Worm (Caenorhabditis elegans) whole organism, L1 larva: ENCODE results near the gene C54F6.5.

Experiments
- alr-1 ChIP-seq: fragments of 200-800 bp; sonication (Bioruptor generic); optimal IDR thresholded peaks from 2 replicates; lab custom pipeline; 2018; ENCODE audit warnings: borderline replicate concordance, mild to moderate bottlenecking, missing genetic modification characterization, missing compliant biosample characterization
- aly-2 ChIP-seq: fragments of 150-350 bp; optimal IDR thresholded peaks from 2 replicates; lab custom pipeline; 2014; ENCODE audit warnings: missing biosample characterization, missing genetic modification characterization
- ama-1 ChIP-seq: fragments of 150-350 bp; optimal IDR thresholded peaks from 2 replicates; lab custom pipeline; 2014
- ceh-63 ChIP-seq: fragments of 200-800 bp; sonication (Bioruptor generic); optimal IDR thresholded peaks from 2 replicates; lab custom pipeline; 2018; ENCODE audit warnings: mild to moderate bottlenecking, missing genetic modification characterization, missing compliant biosample characterization
- ceh-8 ChIP-seq: fragments of 200-800 bp; sonication (Bioruptor generic); optimal IDR thresholded peaks from 2 replicates; lab custom pipeline; 2018; ENCODE audit warnings: mild to moderate bottlenecking, missing genetic modification characterization, moderate library complexity, missing compliant biosample characterization
- ceh-82 ChIP-seq, 3 experiments: fragments of 150-350 bp in 1 of 3; sonication (generic microtip) in 2 of 3; optimal IDR thresholded peaks; 2 replicates each; lab custom pipeline; 2014 to 2017; ENCODE audit warnings: missing biosample characterization in 3 of 3, missing genetic modification characterization in 3 of 3
- ceh-90 ChIP-seq: sonication (generic microtip); optimal IDR thresholded peaks from 2 replicates; lab custom pipeline; 2016; ENCODE audit warnings: missing genetic modification characterization, missing compliant biosample characterization
- dsc-1 ChIP-seq: sonication (generic microtip); optimal IDR thresholded peaks from 2 replicates; lab custom pipeline; 2016; ENCODE audit warnings: mild to moderate bottlenecking, missing genetic modification characterization, missing compliant biosample characterization
- efl-1 ChIP-seq, 4 experiments: fragments of 150-350 bp; optimal IDR thresholded peaks in 3 of 4; peaks in 1 of 4; 1 replicate in 1 of 4; 2 replicates in 3 of 4; lab custom pipeline; 2014; ENCODE audit warnings: missing biosample characterization in 2 of 4, missing genetic modification characterization in 2 of 4, missing genetic modification reagents in 2 of 4
- egl-13 ChIP-seq: sonication (generic microtip); optimal IDR thresholded peaks from 2 replicates; lab custom pipeline; 2016; ENCODE audit warnings: missing genotype, missing genetic modification reagents, missing genetic modification characterization, missing compliant biosample characterization
- egl-27 ChIP-seq, 2 experiments: fragments of 150-350 bp in 1 of 2; sonication (generic microtip); optimal IDR thresholded peaks; 3 replicates each; lab custom pipeline; 2017 to 2018; ENCODE audit warnings: missing biosample characterization in 2 of 2, missing genetic modification characterization in 2 of 2, missing genetic modification reagents in 2 of 2
- elt-2 ChIP-seq: sonication (generic microtip); optimal IDR thresholded peaks from 2 replicates; lab custom pipeline; 2016; ENCODE audit warnings: missing genetic modification characterization, mild to moderate bottlenecking, inconsistent platforms, missing compliant biosample characterization, missing genetic modification reagents
- elt-3 ChIP-seq, 6 experiments: fragments of 150-350 bp in 1 of 6; sonication (generic microtip); optimal IDR thresholded peaks; 2 replicates each; lab custom pipeline; 2017 to 2018; ENCODE audit warnings: missing biosample characterization in 6 of 6, missing genetic modification characterization in 6 of 6, inconsistent platforms in 1 of 6
- ets-5 ChIP-seq: fragments of 200-800 bp; sonication (Bioruptor generic); IDR thresholded peaks from 2 replicates; pipeline ENCODE4 v1.3.6; 2022; ENCODE audit warnings: missing genetic modification characterization, missing compliant biosample characterization
- fkh-10 ChIP-seq: sonication (generic microtip); optimal IDR thresholded peaks from 2 replicates; lab custom pipeline; 2017; ENCODE audit warnings: missing biosample characterization, missing genetic modification reagents, missing genetic modification characterization
- fos-1 ChIP-seq: fragments of 150-350 bp; optimal IDR thresholded peaks from 2 replicates; lab custom pipeline; 2014; ENCODE audit warnings: missing biosample characterization, missing genetic modification characterization
- grh-1 ChIP-seq: fragments of 200-800 bp; sonication (Bioruptor generic); IDR thresholded peaks from 2 replicates; pipeline ENCODE4 v1.3.6; 2022; ENCODE audit warnings: missing genetic modification reagents, missing genetic modification characterization, missing compliant biosample characterization
- hlh-17 ChIP-seq: fragments of 200-800 bp; sonication (Bioruptor generic); optimal IDR thresholded peaks from 2 replicates; lab custom pipeline; 2018; ENCODE audit warnings: missing genetic modification characterization, mild to moderate bottlenecking, missing compliant biosample characterization, moderate library complexity, borderline replicate concordance
- hlh-4 ChIP-seq: sonication (generic microtip); optimal IDR thresholded peaks from 2 replicates; lab custom pipeline; 2016; ENCODE audit warnings: mild to moderate bottlenecking, missing genetic modification characterization, missing compliant biosample characterization
- isw-1 ChIP-seq: fragments of 200-800 bp; sonication (Bioruptor generic); IDR thresholded peaks from 2 replicates; pipeline ENCODE4 v1.3.6; 2022; ENCODE audit warnings: missing genetic modification characterization, missing compliant biosample characterization
- jun-1 ChIP-seq: fragments of 150-350 bp; optimal IDR thresholded peaks from 2 replicates; lab custom pipeline; 2014; ENCODE audit warnings: missing biosample characterization, missing genetic modification reagents, missing genetic modification characterization
- lin-39 ChIP-seq: fragments of 150-350 bp; optimal IDR thresholded peaks from 2 replicates; lab custom pipeline; 2014; ENCODE audit warnings: missing biosample characterization, missing genetic modification reagents, missing genetic modification characterization
- lir-3 ChIP-seq: sonication (generic microtip); optimal IDR thresholded peaks from 2 replicates; lab custom pipeline; 2016; ENCODE audit warnings: mild to moderate bottlenecking, missing genetic modification characterization, moderate library complexity, missing compliant biosample characterization; ENCODE audit not compliant: poor library complexity
- mab-9 ChIP-seq: fragments of 200-800 bp; sonication (Bioruptor generic); IDR thresholded peaks from 2 replicates; pipeline ENCODE4 v1.3.6; 2022; ENCODE audit warnings: missing genetic modification reagents, missing genetic modification characterization, missing compliant biosample characterization
- nhr-12 ChIP-seq: sonication (generic microtip); optimal IDR thresholded peaks from 2 replicates; lab custom pipeline; 2017; ENCODE audit warnings: missing biosample characterization, missing genetic modification characterization
- nhr-20 ChIP-seq: sonication (generic microtip); optimal IDR thresholded peaks from 2 replicates; lab custom pipeline; 2016; ENCODE audit warnings: mild to moderate bottlenecking, missing genetic modification characterization, missing compliant biosample characterization
- nhr-47 ChIP-seq: sonication (generic microtip); optimal IDR thresholded peaks from 2 replicates; lab custom pipeline; 2016; ENCODE audit warnings: mild to moderate bottlenecking, missing genetic modification characterization, moderate library complexity, missing compliant biosample characterization
- nhr-71 ChIP-seq: sonication (generic microtip); optimal IDR thresholded peaks from 2 replicates; lab custom pipeline; 2016; ENCODE audit warnings: mild to moderate bottlenecking, missing genetic modification characterization, moderate library complexity, missing compliant biosample characterization
- nhr-76 ChIP-seq: sonication (generic microtip); optimal IDR thresholded peaks from 2 replicates; lab custom pipeline; 2017; ENCODE audit warnings: missing biosample characterization, missing genetic modification characterization
- nhr-77 ChIP-seq: fragments of 150-350 bp; optimal IDR thresholded peaks from 2 replicates; lab custom pipeline; 2014; ENCODE audit warnings: missing biosample characterization, missing genetic modification characterization
- nhr-85 ChIP-seq: sonication (generic microtip); peaks from one replicate; lab custom pipeline; 2016; ENCODE audit warnings: missing genetic modification characterization, inconsistent platforms, missing compliant biosample characterization
- rnt-1 ChIP-seq: sonication (generic microtip); optimal IDR thresholded peaks from 2 replicates; lab custom pipeline; 2016; ENCODE audit warnings: mild to moderate bottlenecking, missing genetic modification characterization, moderate library complexity, missing compliant biosample characterization
- skn-1 ChIP-seq: fragments of 150-350 bp; optimal IDR thresholded peaks from 2 replicates; lab custom pipeline; 2014; ENCODE audit warnings: missing biosample characterization, missing genetic modification characterization
- sox-4 ChIP-seq: sonication (generic microtip); optimal IDR thresholded peaks from 2 replicates; lab custom pipeline; 2016; ENCODE audit warnings: missing genetic modification characterization, missing compliant biosample characterization
- sptf-1 ChIP-seq: fragments of 150-350 bp; optimal IDR thresholded peaks from 2 replicates; lab custom pipeline; 2014; ENCODE audit warnings: missing biosample characterization, missing genetic modification characterization
- tbx-2 ChIP-seq: sonication (generic microtip); optimal IDR thresholded peaks from 2 replicates; lab custom pipeline; 2016; ENCODE audit warnings: missing genetic modification characterization, missing compliant biosample characterization
- unc-130 ChIP-seq: fragments of 150-350 bp; optimal IDR thresholded peaks from 2 replicates; lab custom pipeline; 2017; ENCODE audit warnings: missing biosample characterization, missing genetic modification characterization, inconsistent platforms
- unc-30 ChIP-seq: sonication (generic microtip); optimal IDR thresholded peaks from 2 replicates; lab custom pipeline; 2017; ENCODE audit warnings: missing biosample characterization, missing genetic modification characterization
- xbp-1 ChIP-seq: sonication (generic microtip); optimal IDR thresholded peaks from 2 replicates; lab custom pipeline; 2016; ENCODE audit warnings: missing genetic modification characterization, missing compliant biosample characterization
- ztf-11 ChIP-seq, 2 experiments: sonication (generic microtip); optimal IDR thresholded peaks; 2 replicates each; lab custom pipeline; 2016 to 2017; ENCODE audit warnings: missing genetic modification characterization in 2 of 2, missing biosample characterization in 1 of 2, missing compliant biosample characterization in 1 of 2
- ztf-4 ChIP-seq: fragments of 150-350 bp; optimal IDR thresholded peaks from 2 replicates; lab custom pipeline; 2014; ENCODE audit warnings: missing biosample characterization, missing genetic modification characterization

C54F6.5 gene

DNA sequence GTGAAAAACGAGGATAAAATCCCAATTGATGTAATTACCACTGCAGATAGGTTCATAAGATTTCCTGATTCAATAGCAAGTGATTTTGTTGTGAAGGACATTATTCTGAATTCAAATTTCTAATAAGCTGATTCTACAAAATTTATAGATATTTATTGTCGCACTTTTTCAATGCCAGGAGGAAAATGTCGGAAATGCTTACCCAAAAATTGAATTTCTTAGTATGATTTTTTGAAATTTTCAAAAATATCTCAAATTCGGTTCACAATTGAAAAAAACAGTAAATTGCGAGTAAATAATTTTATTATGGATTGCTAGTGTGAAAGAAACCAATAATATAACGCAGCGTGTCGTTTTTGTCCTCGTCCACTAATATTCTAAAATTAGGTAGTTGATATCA lies 36.0 kb upstream of the C54F6.5 start, which contains the start of gene srbc-10:
Gene srbc-10 (minus strand): TSS at position 101 of the 400 bp plus-strand sequence.
- no peak for TF ChIP-seq isw-1 (GFP tag; lab: Robert Waterston, UW)
- TF ChIP-seq efl-1 (optimal IDR thresholded peaks at IDR 0.05; lab: Kevin White, UChicago): no peak
- TF ChIP-seq efl-1 (GFP tag; optimal IDR thresholded peaks at IDR 0.05 in 1 of 2; lab: Kevin White, UChicago): peak in 1 of 2 experiments; percentile 55

DNA sequence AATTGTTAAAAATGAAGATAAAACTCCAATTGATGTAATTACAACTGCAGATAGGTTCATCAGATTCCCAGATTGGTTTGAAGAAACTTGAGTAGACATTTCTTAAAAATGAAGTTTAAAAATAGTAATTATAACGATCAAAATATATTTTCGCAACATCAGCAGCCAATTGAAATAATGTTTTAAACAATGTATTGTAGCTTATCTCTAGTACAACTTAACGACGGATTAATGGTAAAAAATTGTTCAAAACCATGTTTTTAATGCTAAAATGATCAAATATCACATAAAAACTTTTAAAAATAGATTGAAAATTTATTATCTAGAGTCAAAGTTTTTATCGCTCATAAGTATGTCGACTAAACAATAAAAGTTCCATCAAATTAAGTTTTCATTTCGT lies 33.7 kb upstream of the C54F6.5 start, which contains the start of gene srbc-11:
Gene srbc-11 (minus strand): TSS at position 101 of the 400 bp plus-strand sequence.
- TF ChIP-seq nhr-85 (tag; lab: Kevin White, UChicago): no peak
- TF ChIP-seq ets-5 (GFP tag; lab: Robert Waterston, UW): no peak
- no peak for TF ChIP-seq unc-130 (tag; lab: Kevin White, UChicago)

DNA sequence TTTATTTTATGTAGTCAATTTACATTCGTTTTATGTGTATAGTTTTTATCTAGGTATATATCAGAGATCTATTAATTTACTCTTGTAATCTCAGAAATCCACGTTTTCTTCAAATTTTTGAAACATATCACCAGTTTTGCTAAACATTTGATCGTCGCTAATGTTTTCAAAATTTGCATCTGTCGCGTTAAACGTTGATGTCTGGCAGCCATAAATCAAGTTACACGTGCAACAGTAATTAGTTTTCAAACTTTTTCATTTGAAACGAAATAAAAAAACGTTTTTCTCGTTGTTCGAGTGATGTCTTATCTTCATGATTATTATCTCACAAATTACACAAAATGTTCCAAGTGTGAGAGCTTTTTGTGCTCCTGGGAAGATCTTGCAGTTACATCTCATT lies 31.5 kb upstream of the C54F6.5 start, which contains the start of gene srh-79:
Gene srh-79 (plus strand): TSS at position 301 of the 400 bp plus-strand sequence.
- TF ChIP-seq ceh-90 (tag; lab: Kevin White, UChicago) (no peak), nhr-76 (tag; lab: Kevin White, UChicago) (no peak), sptf-1 (tag; lab: Kevin White, UChicago) (no peak), grh-1 (GFP tag; lab: Robert Waterston, UW) (no peak), ztf-4 (tag; lab: Kevin White, UChicago) (no peak), aly-2 (tag; lab: Kevin White, UChicago) (no peak)

DNA sequence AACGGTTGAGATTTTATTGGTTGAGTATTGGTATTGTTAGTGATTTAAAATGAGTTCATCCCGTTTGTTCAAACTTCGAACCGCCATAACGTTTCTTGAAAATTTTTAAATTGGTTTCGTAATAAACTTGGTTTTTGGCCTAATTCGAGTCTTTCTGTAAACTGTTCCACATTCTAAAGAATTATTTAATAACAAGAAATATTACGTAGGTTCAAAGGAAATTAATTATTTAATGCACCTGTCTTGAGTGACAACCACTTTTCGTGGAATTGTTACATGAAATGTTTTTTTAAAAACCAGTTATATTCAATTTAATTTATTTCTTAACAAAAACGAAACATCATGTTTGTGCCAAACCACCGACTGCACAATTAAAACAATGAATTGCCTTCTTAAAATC lies 27.7 kb upstream of the C54F6.5 start:
- TF ChIP-seq rnt-1 (tag; lab: Kevin White, UChicago) (no peak), nhr-71 (peak; percentile 40), tbx-2 (tag; lab: Kevin White, UChicago) (no peak), sox-4 (tag; lab: Kevin White, UChicago) (no peak), nhr-47 (tag; lab: Kevin White, UChicago) (peak; percentile 25), skn-1 (tag; lab: Kevin White, UChicago) (no peak), ceh-8 (GFP tag; lab: Kevin White, UChicago) (no peak), lir-3 (tag; lab: Kevin White, UChicago) (no peak), ceh-82 (tag; optimal IDR thresholded peaks at IDR 0.05; lab: Kevin White, UChicago) (no peak), fkh-10 (GFP tag; lab: Kevin White, UChicago) (no peak), unc-130 (tag; lab: Kevin White, UChicago) (no peak), hlh-4 (tag; lab: Kevin White, UChicago) (peak; percentile 96)

DNA sequence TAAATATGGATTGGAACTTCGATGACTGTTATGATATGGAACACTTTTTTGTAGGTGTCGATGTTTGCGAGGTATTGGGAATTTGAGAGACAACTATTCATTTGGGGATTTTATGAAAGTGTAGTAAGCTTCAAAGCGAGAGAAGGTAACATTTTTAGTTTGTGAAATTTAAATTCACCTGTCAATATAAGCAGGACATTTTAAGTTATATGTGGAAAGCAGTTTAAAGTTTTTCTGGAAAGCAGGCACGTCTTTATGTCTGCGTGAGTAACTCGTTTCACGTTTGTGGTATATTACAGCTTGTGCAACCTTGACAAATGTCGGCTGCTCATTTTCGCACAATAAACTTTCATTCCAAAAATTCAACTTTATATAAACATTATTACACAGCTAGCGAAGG lies 24.6 kb upstream of the C54F6.5 start, which contains the start of gene srh-229:
Gene srh-229 (minus strand): TSS at position 101 of the 400 bp plus-strand sequence.
- TF ChIP-seq ama-1 (lab: Kevin White, UChicago): no peak
- TF ChIP-seq nhr-76 (tag; lab: Kevin White, UChicago): no peak
- TF ChIP-seq ztf-4 (tag; lab: Kevin White, UChicago): no peak
- TF ChIP-seq egl-27 (tag; optimal IDR thresholded peaks at IDR 0.05; lab: Kevin White, UChicago): no peak
- TF ChIP-seq elt-2 (tag; lab: Kevin White, UChicago): no peak

DNA sequence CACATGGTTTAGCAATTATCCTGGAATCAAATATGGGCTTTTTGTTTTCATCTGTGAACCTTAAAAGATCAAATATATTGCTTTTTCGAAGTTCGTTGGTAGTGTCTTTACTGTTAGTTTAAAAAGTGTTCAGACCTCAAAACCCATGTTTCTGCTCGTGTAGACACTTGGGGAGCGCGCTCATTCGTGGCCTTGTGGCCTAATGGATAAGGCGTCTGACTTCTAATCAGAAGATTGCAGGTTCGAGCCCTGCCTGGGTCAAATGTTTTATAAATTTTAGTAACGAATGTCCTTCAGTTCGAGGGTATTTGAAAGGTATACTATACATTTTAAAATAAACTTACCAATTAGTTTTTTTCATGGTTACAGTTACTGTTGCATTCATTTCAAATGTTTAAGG lies 22.7 kb upstream of the C54F6.5 start:
- TF ChIP-seq ceh-63 (GFP tag; lab: Kevin White, UChicago) (no peak), lin-39 (tag; lab: Kevin White, UChicago) (no peak), jun-1 (tag; lab: Kevin White, UChicago) (no peak), xbp-1 (tag; lab: Kevin White, UChicago) (no peak), unc-30 (tag; lab: Kevin White, UChicago) (no peak), skn-1 (tag; lab: Kevin White, UChicago) (no peak), sptf-1 (tag; lab: Kevin White, UChicago) (no peak), egl-13 (tag; lab: Kevin White, UChicago) (no peak), nhr-20 (tag; lab: Kevin White, UChicago) (peak; percentile 10), elt-3 (tag; optimal IDR thresholded peaks at IDR 0.05; lab: Kevin White, UChicago) (no peak), nhr-77 (tag; lab: Kevin White, UChicago) (no peak), alr-1 (no peak), nhr-12 (tag; lab: Kevin White, UChicago) (no peak), fkh-10 (GFP tag; lab: Kevin White, UChicago) (no peak), fos-1 (tag; lab: Kevin White, UChicago) (no peak), hlh-17 (no peak), ets-5 (GFP tag; lab: Robert Waterston, UW) (no peak), mab-9 (GFP tag; lab: Robert Waterston, UW) (no peak), ztf-11 (tag; optimal IDR thresholded peaks at IDR 0.05; lab: Kevin White, UChicago) (no peak), lir-3 (tag; lab: Kevin White, UChicago) (no peak), dsc-1 (tag; lab: Kevin White, UChicago) (no peak), unc-130 (tag; lab: Kevin White, UChicago) (no peak), tbx-2 (tag; lab: Kevin White, UChicago) (no peak)
